Worm (Caenorhabditis elegans): ENCODE data around the gene nhr-149.

The nhr-149 gene

DNA sequence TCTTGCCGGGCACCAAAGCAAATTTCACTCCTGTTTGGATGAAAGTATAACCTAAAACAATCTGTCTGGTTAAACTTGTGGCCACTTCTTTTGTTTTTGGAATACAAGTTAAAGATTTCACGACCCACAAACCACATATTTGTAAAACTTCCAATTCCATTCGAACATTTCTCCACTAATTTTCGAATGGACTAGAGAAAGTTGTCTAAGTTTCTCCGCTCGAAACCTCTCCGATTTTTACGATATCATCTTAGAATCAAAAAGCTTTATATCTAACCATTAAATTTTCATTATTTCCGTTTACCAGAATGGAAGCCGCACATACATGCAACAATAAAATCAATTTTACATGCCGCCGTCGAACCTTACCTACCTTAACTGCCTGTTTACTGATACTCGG, 51.0 kb downstream of the nhr-149 start, which contains the start of gene F07G11.3:
Gene F07G11.3, plus strand, starts transcription at position 301 of the 400 bp plus-strand sequence.
- no peak for TF ChIP-seq gei-17 (GFP tag; optimal IDR thresholded peaks at IDR 0.05)
- no peak for TF ChIP-seq madf-8 (GFP tag; conservative IDR thresholded peaks at IDR 0.05)
- TF ChIP-seq ceh-91 (GFP tag; IDR thresholded peaks at IDR 0.05), result no peak
- no peak for TF ChIP-seq B0261.1 (tag; optimal IDR thresholded peaks at IDR 0.05)
- no peak for TF ChIP-seq pbrm-1 (GFP tag; IDR thresholded peaks at IDR 0.05)
- no peak for TF ChIP-seq athp-1 (tag; optimal IDR thresholded peaks at IDR 0.05)
- TF ChIP-seq nhr-80 (tag; optimal IDR thresholded peaks at IDR 0.05), result no peak
- TF ChIP-seq akir-1 (GFP tag; optimal IDR thresholded peaks at IDR 0.05), result no peak
- no peak for TF ChIP-seq dox-1 (GFP tag; IDR thresholded peaks at IDR 0.05)
- no peak for TF ChIP-seq ceh-40 (GFP tag; IDR thresholded peaks at IDR 0.05)
- TF ChIP-seq snpc-1.3 (tag; optimal IDR thresholded peaks at IDR 0.05; ENCODE audit: insufficient read depth), result no peak
